Worm (Caenorhabditis elegans) whole organism, L1 larva: ENCODE data around the gene scl-26.

ENCODE experiments used
- blmp-1 ChIP-seq: fragments of 150-350 bp; optimal IDR thresholded peaks from 2 replicates; lab custom pipeline; 2014; ENCODE audit warnings: missing biosample characterization, missing genetic modification characterization
- ceh-63 ChIP-seq: fragments of 200-800 bp; sonication (Bioruptor generic); optimal IDR thresholded peaks from 2 replicates; lab custom pipeline; 2018; ENCODE audit warnings: mild to moderate bottlenecking, missing genetic modification characterization, missing compliant biosample characterization
- fos-1 ChIP-seq: fragments of 150-350 bp; optimal IDR thresholded peaks from 2 replicates; lab custom pipeline; 2014; ENCODE audit warnings: missing biosample characterization, missing genetic modification characterization
- lin-14 ChIP-seq: fragments of 200-800 bp; sonication (Bioruptor generic); optimal IDR thresholded peaks from 2 replicates; lab custom pipeline; 2018; ENCODE audit warnings: mild to moderate bottlenecking, missing genetic modification characterization, moderate library complexity, missing compliant biosample characterization
- lin-39 ChIP-seq: fragments of 150-350 bp; optimal IDR thresholded peaks from 2 replicates; lab custom pipeline; 2014; ENCODE audit warnings: missing biosample characterization, missing genetic modification reagents, missing genetic modification characterization
- nhr-84 ChIP-seq: sonication (generic microtip); optimal IDR thresholded peaks from 2 replicates; lab custom pipeline; 2017; ENCODE audit warnings: missing biosample characterization, missing genetic modification characterization

- TF ChIP-seq blmp-1 (tag; lab: Kevin White, UChicago) (no peak), ceh-63 (GFP tag; lab: Kevin White, UChicago) (no peak), fos-1 (tag; lab: Kevin White, UChicago) (no peak), nhr-84 (tag; lab: Kevin White, UChicago) (no peak), lin-14 (GFP tag; lab: Kevin White, UChicago) (no peak), lin-39 (no peak)
These were observed 38.4 kb upstream of the scl-26 start, which contains the start of gene F07C4.10 for ce11 chrV:7639787-7640186.
